Fruit fly (Drosophila melanogaster) whole organism: ENCODE data around the gene CAH4.
A peak's percentile ranks its signal among the peaks of the same experiment; 100 is the strongest.

Experiments
- CG8478 ChIP-seq: fragments of >200 bp; optimal IDR thresholded peaks from 2 replicates; lab custom pipeline; 2018; ENCODE audit warnings: inconsistent platforms
- Dll ChIP-seq: fragments of >200 bp; optimal IDR thresholded peaks from 2 replicates; lab custom pipeline; 2017
- EcR ChIP-seq, 2 experiments: fragments of >200 bp; optimal IDR thresholded peaks; 2 replicates each; lab custom pipeline; 2017; ENCODE audit warnings: missing biosample characterization in 2 of 2, missing genetic modification characterization in 2 of 2, missing genetic modification reagents in 2 of 2
- pan ChIP-seq: fragments of >200 bp; optimal IDR thresholded peaks from 2 replicates; lab custom pipeline; 2017
- psq ChIP-seq: fragments of >200 bp; optimal IDR thresholded peaks from 2 replicates; lab custom pipeline; 2017
- usp ChIP-seq: fragments of >200 bp; optimal IDR thresholded peaks from 2 replicates; lab custom pipeline; 2017; ENCODE audit warnings: missing biosample characterization, missing genetic modification characterization, mixed read lengths

Gene CAH4

dm6 chr3R:24825548-24825947 lies 31.8 kb downstream of the CAH4 start, which contains the start of gene niki:
TSS of gene niki (minus strand) at chr3R:24825648.
- no peak for TF ChIP-seq EcR (GFP tag; optimal IDR thresholded peaks at IDR 0.05; lab: Kevin White, UChicago)
- TF ChIP-seq pan (lab: Kevin White, UChicago): no peak
- no peak for TF ChIP-seq usp (GFP tag; lab: Kevin White, UChicago)
- no peak for TF ChIP-seq Dll (lab: Kevin White, UChicago)
- no peak for TF ChIP-seq psq
- no peak for TF ChIP-seq CG8478

dm6 chr3R:24823061-24823460 lies 34.3 kb downstream of the CAH4 start:
- TF ChIP-seq Dll (lab: Kevin White, UChicago) (no peak), EcR (GFP tag; optimal IDR thresholded peaks at IDR 0.05; lab: Kevin White, UChicago) (no peak), usp (GFP tag; lab: Kevin White, UChicago) (no peak), pan (lab: Kevin White, UChicago) (no peak), psq (no peak), CG8478 (no peak)

- TF ChIP-seq EcR (GFP tag; optimal IDR thresholded peaks at IDR 0.05; lab: Kevin White, UChicago) (no peak), usp (GFP tag; lab: Kevin White, UChicago) (no peak), pan (lab: Kevin White, UChicago) (no peak), CG8478 (no peak), Dll (lab: Kevin White, UChicago) (no peak), psq (no peak)
Measured at dm6 chr3R:24816993-24817854, 40.1 kb downstream of the CAH4 start, which contains the start of the genes CG5808 and Saf-B. TSS of gene CG5808 (minus strand) at chr3R:24817007. TSS of gene Saf-B (plus strand) at chr3R:24817464.

dm6 chr3R:24813637-24814301 lies 43.6 kb downstream of the CAH4 start, which contains the start of the genes lili and CG34150:
TSS of gene lili (minus strand) at chr3R:24814012.
TSS of gene CG34150 (plus strand) at chr3R:24814262.
- TF ChIP-seq psq: no peak
- TF ChIP-seq CG8478: no peak
- TF ChIP-seq EcR (GFP tag; optimal IDR thresholded peaks at IDR 0.05; lab: Kevin White, UChicago): no peak
- TF ChIP-seq Dll (lab: Kevin White, UChicago): no peak
- no peak for TF ChIP-seq usp (GFP tag; lab: Kevin White, UChicago)
- no peak for TF ChIP-seq pan (lab: Kevin White, UChicago)

- no peak for TF ChIP-seq pan (lab: Kevin White, UChicago)
- TF ChIP-seq usp (GFP tag; lab: Kevin White, UChicago): no peak
- no peak for TF ChIP-seq EcR (GFP tag; optimal IDR thresholded peaks at IDR 0.05; lab: Kevin White, UChicago)
Measured at dm6 chr3R:24812987-24813636, 44.2 kb downstream of the CAH4 start.

- TF ChIP-seq CG8478: no peak
- TF ChIP-seq EcR (GFP tag; optimal IDR thresholded peaks at IDR 0.05; lab: Kevin White, UChicago): no peak
- TF ChIP-seq pan (lab: Kevin White, UChicago): no peak
- no peak for TF ChIP-seq psq
- TF ChIP-seq Dll (lab: Kevin White, UChicago): no peak
- no peak for TF ChIP-seq usp (GFP tag; lab: Kevin White, UChicago)
Measured at dm6 chr3R:24812394-24812793, 45.0 kb downstream of the CAH4 start.

dm6 chr3R:24810844-24811625 lies 46.3 kb downstream of the CAH4 start:
- TF ChIP-seq EcR (GFP tag; optimal IDR thresholded peaks at IDR 0.05; lab: Kevin White, UChicago) (peak in 1 of 2 experiments; percentile 89), usp (GFP tag; lab: Kevin White, UChicago) (no peak)

dm6 chr3R:24809576-24810279 lies 47.6 kb downstream of the CAH4 start:
- no peak for TF ChIP-seq CG8478
- no peak for TF ChIP-seq psq
- TF ChIP-seq usp (GFP tag; lab: Kevin White, UChicago): no peak
- no peak for TF ChIP-seq pan (lab: Kevin White, UChicago)
- no peak for TF ChIP-seq EcR (GFP tag; optimal IDR thresholded peaks at IDR 0.05; lab: Kevin White, UChicago)
- TF ChIP-seq Dll (lab: Kevin White, UChicago): no peak

- TF ChIP-seq psq (no peak), usp (GFP tag; lab: Kevin White, UChicago) (no peak), CG8478 (no peak), Dll (lab: Kevin White, UChicago) (no peak), pan (lab: Kevin White, UChicago) (no peak), EcR (GFP tag; optimal IDR thresholded peaks at IDR 0.05; lab: Kevin White, UChicago) (no peak)
Measured at dm6 chr3R:24807321-24807720, 50.0 kb downstream of the CAH4 start, which contains the start of gene CG6980. TSS of gene CG6980 (plus strand) at chr3R:24807621.
